Fruit fly (Drosophila melanogaster): ENCODE data around the gene CG16956.

CG16956 gene

dm6 chr2L:13387255-13387654 is 27.1 kb downstream of the CG16956 start, which contains the start of the genes Ing5 and CG7099 (continued):
- TF ChIP-seq topi (GFP tag; optimal IDR thresholded peaks at IDR 0.05) (peak; percentile 95), Sox102F (GFP tag; optimal IDR thresholded peaks at IDR 0.05) (peak; percentile 96), dsx (GFP tag; optimal IDR thresholded peaks at IDR 0.05; ENCODE audit: poor library complexity, severe bottlenecking) (peak; percentile 88), svp (GFP tag) (no peak), CG11762 (GFP tag; optimal IDR thresholded peaks at IDR 0.05; ENCODE audit: insufficient read depth) (peak; percentile 92), acj6 (GFP tag; optimal IDR thresholded peaks at IDR 0.05) (peak; percentile 97), Ets96B (tag; optimal IDR thresholded peaks at IDR 0.05) (peak; percentile 94), CG32006 (GFP tag; optimal IDR thresholded peaks at IDR 0.05) (peak; percentile 94), Sox15 (GFP tag; optimal IDR thresholded peaks at IDR 0.05) (peak; percentile 94), OdsH (GFP tag; optimal IDR thresholded peaks at IDR 0.05) (peak; percentile 97), Met (GFP tag; optimal IDR thresholded peaks at IDR 0.05) (peak; percentile 95), CG3919 (GFP tag; optimal IDR thresholded peaks at IDR 0.05) (peak; percentile 96), Hr39 (GFP tag; optimal IDR thresholded peaks at IDR 0.05) (peak; percentile 95), Eip75B (GFP tag; optimal IDR thresholded peaks at IDR 0.05) (peak; percentile 93), ss (GFP tag; optimal IDR thresholded peaks at IDR 0.05) (peak in 1 of 2 experiments; percentile 89), CG10669 (GFP tag; optimal IDR thresholded peaks at IDR 0.05) (peak; percentile 93), CG8119 (GFP tag; IDR thresholded peaks at IDR 0.05) (peak; percentile 86)

- TF ChIP-seq Hr4 (GFP tag; optimal IDR thresholded peaks at IDR 0.05) (no peak), CG10631 (GFP tag; optimal IDR thresholded peaks at IDR 0.05) (peak; percentile 3), Ets96B (tag; optimal IDR thresholded peaks at IDR 0.05) (no peak), esn (GFP tag; optimal IDR thresholded peaks at IDR 0.05) (peak; percentile 23), acj6 (GFP tag; optimal IDR thresholded peaks at IDR 0.05) (peak; percentile 3)
Observed at dm6 chr2L:13382351-13383029, 31.9 kb downstream of the CG16956 start, which contains the start of gene loqs. loqs (plus strand) TSS chr2L:13382652.

- TF ChIP-seq Eip75B (GFP tag; optimal IDR thresholded peaks at IDR 0.05) = no peak
- TF ChIP-seq lz (GFP tag; optimal IDR thresholded peaks at IDR 0.05) = peak; percentile 71
- TF ChIP-seq Smox (GFP tag; optimal IDR thresholded peaks at IDR 0.05) = no peak
- no peak for TF ChIP-seq Blimp-1 (GFP tag; optimal IDR thresholded peaks at IDR 0.05)
- TF ChIP-seq CG10631 (GFP tag; optimal IDR thresholded peaks at IDR 0.05) = peak; percentile 79
- peak; percentile 66 for TF ChIP-seq Sox15 (GFP tag; optimal IDR thresholded peaks at IDR 0.05)
- TF ChIP-seq CG8119 (GFP tag; IDR thresholded peaks at IDR 0.05) = no peak
- TF ChIP-seq CG6854 (GFP tag; optimal IDR thresholded peaks at IDR 0.05) = no peak
- TF ChIP-seq CG11762 (GFP tag; optimal IDR thresholded peaks at IDR 0.05; ENCODE audit: insufficient read depth) = peak; percentile 32
- TF ChIP-seq spab (GFP tag; optimal IDR thresholded peaks at IDR 0.05) = no peak
- peak; percentile 46 for TF ChIP-seq cyc (GFP tag; optimal IDR thresholded peaks at IDR 0.05)
- TF ChIP-seq net (GFP tag; optimal IDR thresholded peaks at IDR 0.05) = no peak
- no peak for TF ChIP-seq CG6808 (GFP tag; optimal IDR thresholded peaks at IDR 0.05)
- no peak for TF ChIP-seq dac (GFP tag; optimal IDR thresholded peaks at IDR 0.05)
- no peak for TF ChIP-seq fkh (GFP tag; optimal IDR thresholded peaks at IDR 0.05)
- peak; percentile 28; the same call in 1 of the 3 replicates for TF ChIP-seq eg (GFP tag; IDR thresholded peaks at IDR 0.05)
- peak; percentile 80 for TF ChIP-seq achi (GFP tag; optimal IDR thresholded peaks at IDR 0.05)
- TF ChIP-seq vri (GFP tag; optimal IDR thresholded peaks at IDR 0.05) = no peak
- TF ChIP-seq Gug (GFP tag; IDR thresholded peaks at IDR 0.05) = peak; percentile 47
- TF ChIP-seq CG8632 (GFP tag; optimal IDR thresholded peaks at IDR 0.05) = no peak
- no peak for TF ChIP-seq CG8319 (GFP tag; optimal IDR thresholded peaks at IDR 0.05)
- peak; percentile 78 for TF ChIP-seq CG3032 (tag; optimal IDR thresholded peaks at IDR 0.05)
- no peak for TF ChIP-seq Lpt (GFP tag; optimal IDR thresholded peaks at IDR 0.05)
- peak; percentile 45 for TF ChIP-seq CG6792 (GFP tag; optimal IDR thresholded peaks at IDR 0.05)
- TF ChIP-seq salr (GFP tag; optimal IDR thresholded peaks at IDR 0.05) = no peak
- no peak for TF ChIP-seq fd85E (GFP tag; optimal IDR thresholded peaks at IDR 0.05)
- no peak for TF ChIP-seq CG16779 (tag; optimal IDR thresholded peaks at IDR 0.05)
- TF ChIP-seq CG32006 (GFP tag; optimal IDR thresholded peaks at IDR 0.05) = no peak
- no peak for TF ChIP-seq CG6276 (GFP tag; optimal IDR thresholded peaks at IDR 0.05)
- no peak for TF ChIP-seq Hr4 (GFP tag; optimal IDR thresholded peaks at IDR 0.05)
- no peak for TF ChIP-seq CG7368 (GFP tag; optimal IDR thresholded peaks at IDR 0.05)
- no peak for TF ChIP-seq Sox102F (GFP tag; optimal IDR thresholded peaks at IDR 0.05)
- peak; percentile 60 for TF ChIP-seq Ets96B (tag; optimal IDR thresholded peaks at IDR 0.05)
- TF ChIP-seq acj6 (GFP tag; optimal IDR thresholded peaks at IDR 0.05) = peak; percentile 72
- TF ChIP-seq CG34406 (GFP tag; optimal IDR thresholded peaks at IDR 0.05) = peak; percentile 48
Observed at dm6 chr2L:13378488-13378964, 35.8 kb downstream of the CG16956 start, which contains the start of the genes CG9302 and beta'COP. CG9302 (minus strand) TSS chr2L:13378538. beta'COP (plus strand) TSS chr2L:13378902.
